Comparison of ENCODE assay signal across 2 worm cellular contexts in the genomic region with DNA sequence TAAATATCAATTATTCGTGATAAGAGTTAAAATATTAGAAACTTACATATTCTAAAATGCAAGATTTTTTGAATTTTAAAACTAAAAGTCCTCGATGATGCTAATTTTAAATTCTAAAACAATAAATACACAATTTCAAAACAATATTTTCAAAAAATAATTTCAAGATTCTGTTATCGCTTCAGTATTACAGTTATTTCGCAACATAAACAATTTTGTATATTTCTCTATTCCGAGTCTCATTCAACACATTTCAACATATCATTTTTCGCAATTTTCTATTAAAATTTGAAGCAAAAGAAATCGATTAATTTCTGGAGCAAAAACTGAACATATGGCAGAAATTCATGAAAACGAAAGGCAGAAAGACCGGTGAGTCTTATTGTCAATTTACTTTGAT.
TF ChIP-seq lines count a peak whose summit lies in the region.

TSS of gene fbxa-98 (plus strand) at position 243 of the 400 bp plus-strand sequence.

TF ChIP-seq in whole organism, L4 larva, 104 proteins besides CTCF, POLR2A, EP300 and RAD21:
- no peak for TF ChIP-seq ceh-82 (tag; optimal IDR thresholded peaks at IDR 0.05; lab: Kevin White, UChicago)
- no peak for TF ChIP-seq nhr-6 (tag; optimal IDR thresholded peaks at IDR 0.05; lab: Kevin White, UChicago)
- TF ChIP-seq daf-16 (GFP tag; optimal IDR thresholded peaks at IDR 0.05; lab: Kevin White, UChicago): no peak
- TF ChIP-seq daf-16 (tag; optimal IDR thresholded peaks at IDR 0.05; lab: Kevin White, UChicago): peak; percentile 80
- no peak for TF ChIP-seq unc-62 (GFP tag; optimal IDR thresholded peaks at IDR 0.05 in 1 of 2; lab: Kevin White, UChicago)
- TF ChIP-seq unc-62 (tag; optimal IDR thresholded peaks at IDR 0.05; lab: Kevin White, UChicago): no peak
- no peak for TF ChIP-seq dmd-9 (GFP tag; IDR thresholded peaks at IDR 0.05; lab: Robert Waterston, UW)
- no peak for TF ChIP-seq ceh-44 (GFP tag; IDR thresholded peaks at IDR 0.05; lab: Robert Waterston, UW)
- TF ChIP-seq hmg-1.1 (GFP tag; IDR thresholded peaks at IDR 0.05; lab: Robert Waterston, UW): no peak
- peak; percentile 18 for TF ChIP-seq ztf-7 (tag; optimal IDR thresholded peaks at IDR 0.05; lab: Kevin White, UChicago)
- no peak for TF ChIP-seq lin-1 (GFP tag; IDR thresholded peaks at IDR 0.05; lab: Robert Waterston, UW)
- no peak for TF ChIP-seq hlh-30 (tag; optimal IDR thresholded peaks at IDR 0.05; lab: Kevin White, UChicago; ENCODE audit: insufficient read depth)
- TF ChIP-seq nhr-237 (tag; optimal IDR thresholded peaks at IDR 0.05; lab: Kevin White, UChicago): no peak
- no peak for TF ChIP-seq ceh-62 (tag; optimal IDR thresholded peaks at IDR 0.05; lab: Kevin White, UChicago)
- no peak for TF ChIP-seq T26A8.4 (GFP tag; IDR thresholded peaks at IDR 0.05; lab: Robert Waterston, UW)

TF ChIP-seq in whole organism, young adult, 124 proteins besides CTCF, POLR2A, EP300 and RAD21:
- TF ChIP-seq T26A5.8 (tag; optimal IDR thresholded peaks at IDR 0.05; lab: Kevin White, UChicago) (no peak), pha-4 (tag; optimal IDR thresholded peaks at IDR 0.05; lab: Kevin White, UChicago) (no peak), cebp-1 (GFP tag; IDR thresholded peaks at IDR 0.05; lab: Robert Waterston, UW) (peak; percentile 81; the same call in 1 of the 2 replicates), cebp-1 (tag; optimal IDR thresholded peaks at IDR 0.05; lab: Kevin White, UChicago) (no peak)
